Fruit fly (Drosophila melanogaster) whole organism, embryonic: ENCODE data around the gene CG14718.

Source experiments
- Aef1 ChIP-seq: fragments of 200-800 bp; sonication (Bioruptor generic); IDR thresholded peaks from 3 replicates; pipeline ENCODE4 v1.3.6; 2022; ENCODE audit warnings: missing biosample characterization, missing genetic modification characterization
- Antp ChIP-seq: fragments of 200-800 bp; sonication (Bioruptor generic); optimal IDR thresholded peaks from 3 replicates; lab custom pipeline; 2016; ENCODE audit warnings: missing biosample characterization, missing genetic modification characterization
- CG10321 ChIP-seq: fragments of 200-800 bp; sonication (Bioruptor generic); IDR thresholded peaks from 2 replicates; pipeline ENCODE4 v1.3.6; 2022; ENCODE audit warnings: missing biosample characterization, missing genetic modification characterization
- CG11695 ChIP-seq: fragments of 200-800 bp; sonication (Bioruptor generic); IDR thresholded peaks from 3 replicates; pipeline ENCODE4 v1.3.6; 2022; ENCODE audit warnings: missing biosample characterization, missing genetic modification characterization
- CG12744 ChIP-seq: fragments of 200-800 bp; sonication (Bioruptor generic); optimal IDR thresholded peaks from 2 replicates; lab custom pipeline; 2016; ENCODE audit warnings: missing biosample characterization, missing genetic modification characterization
- CG13123 ChIP-seq: fragments of 200-800 bp; sonication (Bioruptor generic); optimal IDR thresholded peaks from 2 replicates; lab custom pipeline; 2016; ENCODE audit warnings: missing biosample characterization, missing genetic modification characterization
- CG1529 ChIP-seq: fragments of 200-800 bp; sonication (Bioruptor generic); optimal IDR thresholded peaks from 3 replicates; lab custom pipeline; 2018; ENCODE audit warnings: missing biosample characterization, missing genetic modification characterization
- CG17328 ChIP-seq: fragments of 200-800 bp; sonication (Bioruptor generic); IDR thresholded peaks from 2 replicates; pipeline ENCODE4 v1.3.6; 2022; ENCODE audit warnings: missing biosample characterization, missing genetic modification characterization
- CG17359 ChIP-seq: fragments of 200-800 bp; sonication (Bioruptor generic); optimal IDR thresholded peaks from 3 replicates; lab custom pipeline; 2018; ENCODE audit warnings: missing biosample characterization, mild to moderate bottlenecking, missing genetic modification characterization, moderate library complexity
- CG34376 ChIP-seq: fragments of 200-800 bp; sonication (Bioruptor generic); optimal IDR thresholded peaks from 2 replicates; lab custom pipeline; 2018; ENCODE audit warnings: missing biosample characterization, mild to moderate bottlenecking, missing genetic modification characterization
- CG4707 ChIP-seq: fragments of 200-800 bp; sonication (Bioruptor generic); optimal IDR thresholded peaks from 2 replicates; lab custom pipeline; 2018; ENCODE audit warnings: missing biosample characterization, mild to moderate bottlenecking, missing genetic modification characterization, moderate library complexity
- CG7271 ChIP-seq: fragments of 200-800 bp; sonication (Bioruptor generic); optimal IDR thresholded peaks from 2 replicates; lab custom pipeline; 2018; ENCODE audit warnings: missing biosample characterization, mild to moderate bottlenecking, missing genetic modification characterization, moderate library complexity
- CG7745 ChIP-seq: fragments of 200-800 bp; sonication (Bioruptor generic); optimal IDR thresholded peaks from 2 replicates; lab custom pipeline; 2018; ENCODE audit warnings: missing biosample characterization, mild to moderate bottlenecking, missing genetic modification characterization, moderate library complexity
- CG8944 ChIP-seq: fragments of 200-800 bp; sonication (Bioruptor generic); optimal IDR thresholded peaks from 3 replicates; lab custom pipeline; 2016; ENCODE audit warnings: missing biosample characterization, missing genetic modification characterization
- CG9797 ChIP-seq: fragments of 200-800 bp; sonication (Bioruptor generic); optimal IDR thresholded peaks from 3 replicates; lab custom pipeline; 2018; ENCODE audit warnings: missing biosample characterization, mild to moderate bottlenecking, missing genetic modification characterization
- Dbx ChIP-seq: fragments of 200-800 bp; sonication (Bioruptor generic); IDR thresholded peaks from 3 replicates; pipeline ENCODE4 v1.3.6; 2022; ENCODE audit warnings: missing biosample characterization, missing genetic modification characterization
- Eip74EF ChIP-seq, 2 experiments: fragments of 200-800 bp in 1 of 2; fragments of >200 bp in 1 of 2; sonication (Bioruptor generic) in 1 of 2; optimal IDR thresholded peaks; 2 replicates each; lab custom pipeline; 2017 to 2019; ENCODE audit warnings: missing biosample characterization in 2 of 2, missing genetic modification characterization in 2 of 2, mild to moderate bottlenecking in 1 of 2, moderate library complexity in 1 of 2
- Ets65A ChIP-seq: fragments of 200-800 bp; sonication (Bioruptor generic); peaks from one replicate; lab custom pipeline; 2016; ENCODE audit warnings: missing biosample characterization, missing genetic modification characterization
- Fer2 ChIP-seq: fragments of 200-800 bp; sonication (Bioruptor generic); optimal IDR thresholded peaks from 2 replicates; lab custom pipeline; 2018; ENCODE audit warnings: missing biosample characterization, mild to moderate bottlenecking, missing genetic modification characterization, moderate library complexity
- H2.0 ChIP-seq: fragments of 200-800 bp; sonication (Bioruptor generic); IDR thresholded peaks from 2 replicates; pipeline ENCODE4 v1.3.6; 2022; ENCODE audit warnings: missing biosample characterization, missing genetic modification characterization
- HLH54F ChIP-seq: fragments of 200-800 bp; sonication (Bioruptor generic); optimal IDR thresholded peaks from 3 replicates; lab custom pipeline; 2016; ENCODE audit warnings: missing biosample characterization, missing genetic modification characterization
- MESR4 ChIP-seq: fragments of 200-800 bp; sonication (Bioruptor generic); optimal IDR thresholded peaks from 2 replicates; lab custom pipeline; 2018; ENCODE audit warnings: missing biosample characterization, mild to moderate bottlenecking, missing genetic modification characterization, moderate library complexity
- NfI ChIP-seq: fragments of 200-800 bp; sonication (Bioruptor generic); optimal IDR thresholded peaks from 3 replicates; lab custom pipeline; 2018; ENCODE audit warnings: missing biosample characterization, mild to moderate bottlenecking, missing genetic modification characterization, moderate library complexity
- Xbp1 ChIP-seq: fragments of 200-800 bp; sonication (Bioruptor generic); optimal IDR thresholded peaks from 3 replicates; lab custom pipeline; 2016; ENCODE audit warnings: missing biosample characterization, mild to moderate bottlenecking, missing genetic modification characterization
- ara ChIP-seq: fragments of 200-800 bp; sonication (Bioruptor generic); IDR thresholded peaks from 2 replicates; pipeline ENCODE4 v1.3.6; 2022; ENCODE audit warnings: missing biosample characterization, missing genetic modification characterization
- ash1 ChIP-seq: fragments of 200-800 bp; sonication (Bioruptor generic); optimal IDR thresholded peaks from 2 replicates; lab custom pipeline; 2018; ENCODE audit warnings: missing biosample characterization, mild to moderate bottlenecking, missing genetic modification characterization
- bowl ChIP-seq: fragments of 200-800 bp; sonication (Bioruptor generic); IDR thresholded peaks from 2 replicates; pipeline ENCODE4 v1.3.6; 2022; ENCODE audit warnings: missing biosample characterization, missing genetic modification characterization
- br ChIP-seq: fragments of >200 bp; optimal IDR thresholded peaks from 2 replicates; lab custom pipeline; 2017
- btn ChIP-seq: fragments of 200-800 bp; sonication (Bioruptor generic); optimal IDR thresholded peaks from 2 replicates; lab custom pipeline; 2016; ENCODE audit warnings: missing biosample characterization, missing genetic modification characterization
- corto ChIP-seq: fragments of 200-800 bp; sonication (Bioruptor generic); optimal IDR thresholded peaks from 2 replicates; lab custom pipeline; 2016; ENCODE audit warnings: missing biosample characterization, mild to moderate bottlenecking, missing genetic modification characterization, moderate library complexity
- dimm ChIP-seq: fragments of 200-800 bp; sonication (Bioruptor generic); IDR thresholded peaks from 2 replicates; pipeline ENCODE4 v1.3.6; 2022; ENCODE audit warnings: missing biosample characterization, missing genetic modification characterization
- exex ChIP-seq: fragments of 200-800 bp; sonication (Bioruptor generic); optimal IDR thresholded peaks from 4 replicates; lab custom pipeline; 2018; ENCODE audit warnings: missing biosample characterization, mild to moderate bottlenecking, missing genetic modification characterization, moderate library complexity
- fu2 ChIP-seq: fragments of 200-800 bp; sonication (Bioruptor generic); optimal IDR thresholded peaks from 2 replicates; lab custom pipeline; 2016; ENCODE audit warnings: missing biosample characterization, missing genetic modification characterization
- gem ChIP-seq: fragments of 200-800 bp; sonication (Bioruptor generic); optimal IDR thresholded peaks from 2 replicates; lab custom pipeline; 2019; ENCODE audit warnings: missing biosample characterization, mild to moderate bottlenecking, missing genetic modification characterization, moderate library complexity
- gfzf ChIP-seq: fragments of 200-800 bp; sonication (Bioruptor generic); optimal IDR thresholded peaks from 2 replicates; lab custom pipeline; 2016; ENCODE audit warnings: missing biosample characterization, mild to moderate bottlenecking, missing genetic modification characterization, moderate library complexity
- jigr1 ChIP-seq: fragments of 200-800 bp; sonication (Bioruptor generic); IDR thresholded peaks from 3 replicates; pipeline ENCODE4 v1.3.6; 2022; ENCODE audit warnings: missing biosample characterization, missing genetic modification characterization
- knrl ChIP-seq: fragments of 200-800 bp; sonication (Bioruptor generic); IDR thresholded peaks from 3 replicates; pipeline ENCODE4 v1.3.6; 2022; ENCODE audit warnings: missing biosample characterization, missing genetic modification characterization; ENCODE audit not compliant: partially characterized antibody
- luna ChIP-seq: fragments of 200-800 bp; sonication (Bioruptor generic); optimal IDR thresholded peaks from 2 replicates; lab custom pipeline; 2016; ENCODE audit warnings: missing biosample characterization, missing genetic modification characterization
- pan ChIP-seq, 4 experiments: fragments of >200 bp in 3 of 4; fragments of 200-800 bp in 1 of 4; sonication (Bioruptor generic) in 1 of 4; optimal IDR thresholded peaks in 3 of 4; IDR thresholded peaks in 1 of 4; 2 replicates each; pipeline versions ENCODE4 v1.3.6 to Lab custom; 2017 to 2022; ENCODE audit warnings: missing biosample characterization in 2 of 4, missing genetic modification characterization in 2 of 4, mixed read lengths in 1 of 4
- peb ChIP-seq: fragments of 200-800 bp; sonication (Bioruptor generic); IDR thresholded peaks from 2 replicates; pipeline ENCODE4 v1.3.6; 2022; ENCODE audit warnings: missing biosample characterization, missing genetic modification characterization
- prd ChIP-seq, 3 experiments: fragments of >200 bp in 2 of 3; fragments of 200-800 bp in 1 of 3; sonication (Bioruptor generic) in 1 of 3; optimal IDR thresholded peaks in 2 of 3; IDR thresholded peaks in 1 of 3; 2 replicates in 2 of 3; 3 replicates in 1 of 3; pipeline versions ENCODE4 v1.3.6 to Lab custom; 2017 to 2022; ENCODE audit warnings: missing biosample characterization in 1 of 3, missing genetic modification characterization in 1 of 3
- ranshi ChIP-seq: fragments of 200-800 bp; sonication (Bioruptor generic); IDR thresholded peaks from 2 replicates; pipeline ENCODE4 v1.3.6; 2022; ENCODE audit warnings: missing biosample characterization, missing genetic modification characterization
- row ChIP-seq: fragments of 200-800 bp; sonication (Bioruptor generic); IDR thresholded peaks from 3 replicates; pipeline ENCODE4 v1.3.6; 2022; ENCODE audit warnings: missing biosample characterization, missing genetic modification characterization
- schlank ChIP-seq: fragments of 200-800 bp; sonication (Bioruptor generic); optimal IDR thresholded peaks from 2 replicates; lab custom pipeline; 2018; ENCODE audit warnings: missing biosample characterization, mild to moderate bottlenecking, missing genetic modification characterization
- trem ChIP-seq: fragments of 200-800 bp; optimal IDR thresholded peaks from 3 replicates; lab custom pipeline; 2019; ENCODE audit warnings: missing biosample characterization, mild to moderate bottlenecking, missing genetic modification characterization, moderate library complexity
- trh ChIP-seq: fragments of 200-800 bp; sonication (Bioruptor generic); optimal IDR thresholded peaks from 2 replicates; lab custom pipeline; 2016; ENCODE audit warnings: missing biosample characterization, missing genetic modification characterization
- tup ChIP-seq: fragments of 200-800 bp; sonication (Bioruptor generic); optimal IDR thresholded peaks from 2 replicates; lab custom pipeline; 2016; ENCODE audit warnings: missing biosample characterization, mild to moderate bottlenecking, missing genetic modification characterization, moderate library complexity
- tx ChIP-seq: fragments of 200-800 bp; sonication (Bioruptor generic); optimal IDR thresholded peaks from 2 replicates; lab custom pipeline; 2016; ENCODE audit warnings: missing biosample characterization, missing genetic modification characterization
- wor ChIP-seq: fragments of 200-800 bp; sonication (Bioruptor generic); IDR thresholded peaks from 2 replicates; pipeline ENCODE4 v1.3.6; 2022; ENCODE audit warnings: missing biosample characterization, missing genetic modification characterization

CG14718 gene

DNA sequence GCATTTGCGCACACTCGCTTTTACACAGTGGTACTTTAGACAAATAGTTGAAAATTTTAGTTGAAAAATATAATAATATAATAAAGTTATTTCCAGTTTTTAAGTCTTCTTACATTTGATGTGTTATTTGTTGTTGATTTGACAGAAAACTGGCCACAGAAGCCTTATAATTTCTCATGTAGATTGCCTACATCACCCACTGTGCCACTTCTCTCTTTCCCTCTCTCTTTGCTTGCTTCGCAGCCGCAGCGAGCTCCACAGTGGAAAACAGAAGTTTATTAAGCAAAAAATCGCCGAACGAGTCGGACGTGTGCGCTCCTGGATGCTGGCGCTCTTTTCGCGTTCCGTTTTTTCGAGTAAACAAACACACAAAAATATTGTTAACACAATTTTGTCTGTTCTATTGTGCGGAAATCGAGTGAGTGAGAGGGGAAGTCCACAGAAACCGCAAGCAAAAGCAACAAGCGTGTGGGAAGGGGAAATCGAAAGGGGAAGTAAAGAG, 44.5 kb upstream of the CG14718 start, which contains the start of gene CG42327 (continued):
- TF ChIP-seq CG4707 (GFP tag; lab: Kevin White, UChicago) (peak; percentile 100), CG12744 (GFP tag; lab: Kevin White, UChicago) (peak; percentile 66), jigr1 (peak; percentile 74; the same call in 2 of the 3 replicates), NfI (GFP tag; lab: Kevin White, UChicago) (peak; percentile 92), Xbp1 (peak; percentile 96), wor (GFP tag; lab: Robert Waterston, UW) (peak; percentile 93), trem (tag; lab: Kevin White, UChicago) (peak; percentile 91), gfzf (no peak), Fer2 (tag; lab: Kevin White, UChicago) (peak; percentile 48), peb (GFP tag; lab: Robert Waterston, UW) (peak; percentile 93), gem (tag; lab: Kevin White, UChicago) (peak; percentile 98), CG17328 (peak; percentile 98), fu2 (peak; percentile 65), prd (optimal IDR thresholded peaks at IDR 0.05; lab: Kevin White, UChicago) (no peak), prd (GFP tag; IDR thresholded peaks at IDR 0.05; lab: Robert Waterston, UW) (peak; percentile 96), CG10321 (GFP tag; lab: Robert Waterston, UW) (peak; percentile 76; the same call in 1 of the 2 replicates), bowl (GFP tag; lab: Robert Waterston, UW) (peak; percentile 83), trh (GFP tag; lab: Kevin White, UChicago) (peak; percentile 79), btn (GFP tag; lab: Kevin White, UChicago) (peak; percentile 79), H2.0 (GFP tag; lab: Robert Waterston, UW) (peak; percentile 93), br (lab: Kevin White, UChicago) (no peak), CG7745 (tag; lab: Kevin White, UChicago) (peak; percentile 27), ara (GFP tag; lab: Robert Waterston, UW) (peak; percentile 97), CG34376 (GFP tag; lab: Kevin White, UChicago) (peak; percentile 77), luna (GFP tag; lab: Kevin White, UChicago) (no peak), exex (tag; lab: Kevin White, UChicago) (peak; percentile 33), CG8944 (GFP tag; lab: Kevin White, UChicago) (peak; percentile 81), Eip74EF (GFP tag; optimal IDR thresholded peaks at IDR 0.05; lab: Kevin White, UChicago) (peak in 1 of 2 experiments; percentile 88), Antp (GFP tag; lab: Kevin White, UChicago) (peak; percentile 82), ash1 (GFP tag; lab: Kevin White, UChicago) (peak; percentile 21), row (GFP tag; lab: Robert Waterston, UW) (peak; percentile 98), tx (GFP tag; lab: Kevin White, UChicago) (peak; percentile 24), MESR4 (GFP tag; lab: Kevin White, UChicago) (peak; percentile 37), CG11695 (GFP tag; lab: Robert Waterston, UW) (peak; percentile 95), CG17359 (peak; percentile 96), dimm (GFP tag; lab: Robert Waterston, UW) (peak; percentile 77), Ets65A (GFP tag; lab: Kevin White, UChicago) (peak; percentile 89), CG9797 (GFP tag; lab: Kevin White, UChicago) (peak; percentile 31), ranshi (peak; percentile 91), CG13123 (peak; percentile 90), Dbx (GFP tag; lab: Robert Waterston, UW) (peak; percentile 86), CG7271 (tag; lab: Kevin White, UChicago) (peak; percentile 88), Aef1 (GFP tag; lab: Robert Waterston, UW) (peak; percentile 84), knrl (no peak; the same call in 2 of the 3 replicates), corto (GFP tag; lab: Kevin White, UChicago) (peak; percentile 92), HLH54F (GFP tag; lab: Kevin White, UChicago) (peak; percentile 71), schlank (peak; percentile 8), pan (optimal IDR thresholded peaks at IDR 0.05; lab: Kevin White, UChicago) (no peak), pan (GFP tag; optimal IDR thresholded peaks at IDR 0.05 in 1 of 2, IDR thresholded peaks at IDR 0.05 in 1 of 2) (peak in 1 of 2 experiments; percentile 98), tup (GFP tag; lab: Kevin White, UChicago) (peak; percentile 83), CG1529 (GFP tag; lab: Kevin White, UChicago) (peak; percentile 92)
